Worm (Caenorhabditis elegans): ENCODE measurements around the gene selt-1.2.

- peak in 1 of 6 experiments; percentile 12 for TF ChIP-seq elt-3 (tag; optimal IDR thresholded peaks at IDR 0.05)
- TF ChIP-seq unc-98 (GFP tag; IDR thresholded peaks at IDR 0.05), result no peak
- no peak for TF ChIP-seq hpl-2 (GFP tag; optimal IDR thresholded peaks at IDR 0.05)
- TF ChIP-seq mdl-1 (tag; optimal IDR thresholded peaks at IDR 0.05), result peak in 1 of 2 experiments; percentile 19
- TF ChIP-seq lin-13 (GFP tag; optimal IDR thresholded peaks at IDR 0.05), result no peak
- no peak for TF ChIP-seq nhr-20 (tag; optimal IDR thresholded peaks at IDR 0.05)
- no peak for TF ChIP-seq nhr-76 (tag; optimal IDR thresholded peaks at IDR 0.05)
- no peak for TF ChIP-seq egl-27 (tag; optimal IDR thresholded peaks at IDR 0.05)
- TF ChIP-seq sup-37 (GFP tag; optimal IDR thresholded peaks at IDR 0.05), result no peak
- TF ChIP-seq isw-1 (GFP tag; IDR thresholded peaks at IDR 0.05), result no peak
- TF ChIP-seq nhr-71 (tag; optimal IDR thresholded peaks at IDR 0.05), result no peak
Observed at ce11 chrV:10721912-10722426, 25.2 kb downstream of the selt-1.2 start.

Measured in whole organism, L1 larva.